Fruit fly (Drosophila melanogaster) whole organism, embryonic: ENCODE measurements around the gene mib1.
A peak's percentile ranks its signal among the peaks of the same experiment; 100 is the strongest.

Experiments used
- CG10321 ChIP-seq: fragments of 200-800 bp; sonication (Bioruptor generic); IDR thresholded peaks from 2 replicates; pipeline ENCODE4 v1.3.6; 2022; ENCODE audit warnings: missing biosample characterization, missing genetic modification characterization
- CG10565 ChIP-seq: fragments of 200-800 bp; sonication (Bioruptor generic); optimal IDR thresholded peaks from 3 replicates; lab custom pipeline; 2016; ENCODE audit warnings: missing biosample characterization, mild to moderate bottlenecking, missing genetic modification characterization
- CG10979 ChIP-seq: fragments of 200-800 bp; sonication (Bioruptor generic); optimal IDR thresholded peaks from 2 replicates; lab custom pipeline; 2018; ENCODE audit warnings: missing biosample characterization, mild to moderate bottlenecking, missing genetic modification characterization, moderate library complexity
- CG11247 ChIP-seq: fragments of 200-800 bp; sonication (Bioruptor generic); IDR thresholded peaks from 2 replicates; pipeline ENCODE4 v1.3.6; 2022; ENCODE audit warnings: missing biosample characterization, missing genetic modification characterization
- CG11504 ChIP-seq: fragments of 200-800 bp; sonication (Bioruptor generic); optimal IDR thresholded peaks from 3 replicates; lab custom pipeline; 2019; ENCODE audit warnings: missing biosample characterization, mild to moderate bottlenecking, missing genetic modification characterization, moderate library complexity
- CG12391 ChIP-seq: fragments of 200-800 bp; sonication (Bioruptor generic); optimal IDR thresholded peaks from 3 replicates; lab custom pipeline; 2018; ENCODE audit warnings: missing biosample characterization, mild to moderate bottlenecking, missing genetic modification characterization, moderate library complexity
- CG14050 ChIP-seq: fragments of 200-800 bp; sonication (Bioruptor generic); IDR thresholded peaks from 3 replicates; pipeline ENCODE4 v1.3.6; 2022; ENCODE audit warnings: missing biosample characterization, missing genetic modification characterization
- CG14667 ChIP-seq: fragments of 200-800 bp; sonication (Bioruptor generic); IDR thresholded peaks from 2 replicates; pipeline ENCODE4 v1.3.6; 2022; ENCODE audit warnings: missing biosample characterization, missing genetic modification characterization
- CG15696 ChIP-seq: fragments of 200-800 bp; sonication (Bioruptor generic); optimal IDR thresholded peaks from 2 replicates; lab custom pipeline; 2019; ENCODE audit warnings: missing biosample characterization, mild to moderate bottlenecking, missing genetic modification characterization, moderate library complexity
- CG1603 ChIP-seq: fragments of 200-800 bp; sonication (Bioruptor generic); optimal IDR thresholded peaks from 2 replicates; lab custom pipeline; 2019; ENCODE audit warnings: missing biosample characterization, mild to moderate bottlenecking, missing genetic modification characterization, moderate library complexity
- CG16779 ChIP-seq: fragments of 200-800 bp; sonication (Bioruptor generic); IDR thresholded peaks from 2 replicates; pipeline ENCODE4 v1.3.6; 2022; ENCODE audit warnings: missing biosample characterization, missing genetic modification characterization
- CG17568 ChIP-seq: fragments of 200-800 bp; sonication (Bioruptor generic); optimal IDR thresholded peaks from 2 replicates; lab custom pipeline; 2018; ENCODE audit warnings: missing biosample characterization, mild to moderate bottlenecking, missing genetic modification characterization, moderate library complexity
- CG18476 ChIP-seq: fragments of 200-800 bp; sonication (Bioruptor generic); optimal IDR thresholded peaks from 2 replicates; lab custom pipeline; 2016; ENCODE audit warnings: missing biosample characterization, mild to moderate bottlenecking, missing genetic modification characterization
- CG18764 ChIP-seq: fragments of 200-800 bp; sonication (Bioruptor generic); optimal IDR thresholded peaks from 3 replicates; lab custom pipeline; 2016; ENCODE audit warnings: missing biosample characterization, missing genetic modification characterization
- CG2712 ChIP-seq: fragments of 200-800 bp; optimal IDR thresholded peaks from 3 replicates; lab custom pipeline; 2019; ENCODE audit warnings: missing biosample characterization, mild to moderate bottlenecking, missing genetic modification characterization, moderate library complexity
- CG2875 ChIP-seq: fragments of 200-800 bp; sonication (Bioruptor generic); optimal IDR thresholded peaks from 2 replicates; lab custom pipeline; 2017; ENCODE audit warnings: missing biosample characterization, mild to moderate bottlenecking, missing genetic modification characterization, missing genetic modification reagents
- CG33557 ChIP-seq: fragments of 200-800 bp; sonication (Bioruptor generic); optimal IDR thresholded peaks from 2 replicates; lab custom pipeline; 2019; ENCODE audit warnings: missing biosample characterization, mild to moderate bottlenecking, missing genetic modification characterization, moderate library complexity
- CG3407 ChIP-seq: fragments of 200-800 bp; sonication (Bioruptor generic); optimal IDR thresholded peaks from 2 replicates; lab custom pipeline; 2018; ENCODE audit warnings: missing biosample characterization, mild to moderate bottlenecking, missing genetic modification characterization
- CG7372 ChIP-seq: fragments of 200-800 bp; sonication (Bioruptor generic); IDR thresholded peaks from 2 replicates; pipeline ENCODE4 v1.3.6; 2022; ENCODE audit warnings: missing biosample characterization, missing genetic modification characterization
- CG8281 ChIP-seq: fragments of 200-800 bp; sonication (Bioruptor generic); optimal IDR thresholded peaks from 2 replicates; lab custom pipeline; 2018; ENCODE audit warnings: missing biosample characterization, mild to moderate bottlenecking, missing genetic modification characterization, moderate library complexity
- D ChIP-seq, 2 experiments: fragments of 200-800 bp in 1 of 2; fragments of >200 bp in 1 of 2; sonication (Bioruptor generic) in 1 of 2; optimal IDR thresholded peaks; 2 replicates in 1 of 2; 3 replicates in 1 of 2; lab custom pipeline; 2017; ENCODE audit warnings: mild to moderate bottlenecking in 1 of 2, missing biosample characterization in 1 of 2, missing genetic modification characterization in 1 of 2, missing genetic modification reagents in 1 of 2
- D19A ChIP-seq: fragments of 200-800 bp; optimal IDR thresholded peaks from 3 replicates; lab custom pipeline; 2019; ENCODE audit warnings: missing biosample characterization, mild to moderate bottlenecking, missing genetic modification characterization, moderate library complexity
- HLHmδ ChIP-seq: fragments of 200-800 bp; sonication (Bioruptor generic); optimal IDR thresholded peaks from 2 replicates; lab custom pipeline; 2018; ENCODE audit warnings: missing biosample characterization, mild to moderate bottlenecking, missing genetic modification characterization, moderate library complexity
- Hr3 ChIP-seq: fragments of 200-800 bp; sonication (Bioruptor generic); optimal IDR thresholded peaks from 3 replicates; lab custom pipeline; 2016; ENCODE audit warnings: missing biosample characterization, missing genetic modification characterization
- Lhr ChIP-seq: fragments of 200-800 bp; sonication (Bioruptor generic); optimal IDR thresholded peaks from 3 replicates; lab custom pipeline; 2017; ENCODE audit warnings: mild to moderate bottlenecking, missing biosample characterization, missing genetic modification reagents, missing genetic modification characterization
- Lpt ChIP-seq: fragments of >200 bp; optimal IDR thresholded peaks from 2 replicates; lab custom pipeline; 2018; ENCODE audit warnings: missing biosample characterization, missing genetic modification characterization
- Nf-YA ChIP-seq: fragments of 200-800 bp; sonication (Bioruptor generic); IDR thresholded peaks from 2 replicates; pipeline ENCODE4 v1.3.6; 2022; ENCODE audit warnings: missing biosample characterization, missing genetic modification characterization
- Optix ChIP-seq: fragments of 200-800 bp; sonication (Bioruptor generic); IDR thresholded peaks from 3 replicates; pipeline ENCODE4 v1.3.6; 2022; ENCODE audit warnings: missing biosample characterization, missing genetic modification characterization
- Sry-β ChIP-seq: fragments of 200-800 bp; sonication (Bioruptor generic); optimal IDR thresholded peaks from 2 replicates; lab custom pipeline; 2018; ENCODE audit warnings: missing biosample characterization, mild to moderate bottlenecking, missing genetic modification characterization, moderate library complexity
- ac ChIP-seq: fragments of 200-800 bp; sonication (Bioruptor generic); optimal IDR thresholded peaks from 3 replicates; lab custom pipeline; 2017; ENCODE audit warnings: missing biosample characterization, mild to moderate bottlenecking, missing genetic modification characterization
- corto ChIP-seq: fragments of 200-800 bp; sonication (Bioruptor generic); optimal IDR thresholded peaks from 2 replicates; lab custom pipeline; 2016; ENCODE audit warnings: missing biosample characterization, mild to moderate bottlenecking, missing genetic modification characterization, moderate library complexity
- crol ChIP-seq: fragments of 200-800 bp; sonication (Bioruptor generic); IDR thresholded peaks from 2 replicates; pipeline ENCODE4 v1.3.6; 2022; ENCODE audit warnings: missing biosample characterization, missing genetic modification characterization
- cwo ChIP-seq: fragments of 200-800 bp; sonication (Bioruptor generic); optimal IDR thresholded peaks from 3 replicates; lab custom pipeline; 2017; ENCODE audit warnings: missing biosample characterization, missing genetic modification characterization, mild to moderate bottlenecking, moderate library complexity, missing genetic modification reagents
- disco-r ChIP-seq: fragments of 200-800 bp; sonication (Bioruptor generic); optimal IDR thresholded peaks from 2 replicates; lab custom pipeline; 2016; ENCODE audit warnings: missing biosample characterization, missing genetic modification characterization
- fd64A ChIP-seq: fragments of 200-800 bp; sonication (Bioruptor generic); optimal IDR thresholded peaks from 3 replicates; lab custom pipeline; 2018; ENCODE audit warnings: missing biosample characterization, mild to moderate bottlenecking, missing genetic modification characterization
- fu2 ChIP-seq: fragments of 200-800 bp; sonication (Bioruptor generic); optimal IDR thresholded peaks from 2 replicates; lab custom pipeline; 2016; ENCODE audit warnings: missing biosample characterization, missing genetic modification characterization
- gem ChIP-seq: fragments of 200-800 bp; sonication (Bioruptor generic); optimal IDR thresholded peaks from 2 replicates; lab custom pipeline; 2019; ENCODE audit warnings: missing biosample characterization, mild to moderate bottlenecking, missing genetic modification characterization, moderate library complexity
- lab ChIP-seq: fragments of 200-800 bp; sonication (Bioruptor generic); optimal IDR thresholded peaks from 3 replicates; lab custom pipeline; 2017; ENCODE audit warnings: missing biosample characterization, missing genetic modification characterization, mild to moderate bottlenecking, moderate library complexity, missing genetic modification reagents
- nau ChIP-seq: fragments of 200-800 bp; sonication (Bioruptor generic); optimal IDR thresholded peaks from 3 replicates; lab custom pipeline; 2017; ENCODE audit warnings: missing biosample characterization, mild to moderate bottlenecking, missing genetic modification characterization, missing genetic modification reagents
- nmo ChIP-seq: fragments of 200-800 bp; sonication (Bioruptor generic); optimal IDR thresholded peaks from 2 replicates; lab custom pipeline; 2018; ENCODE audit warnings: missing biosample characterization, mild to moderate bottlenecking, missing genetic modification characterization, moderate library complexity
- nom ChIP-seq: fragments of 200-800 bp; sonication (Bioruptor generic); optimal IDR thresholded peaks from 2 replicates; lab custom pipeline; 2017; ENCODE audit warnings: missing biosample characterization, missing genetic modification characterization, mild to moderate bottlenecking, moderate library complexity, missing genetic modification reagents
- pho ChIP-seq: fragments of 200-800 bp; sonication (Bioruptor generic); optimal IDR thresholded peaks from 2 replicates; lab custom pipeline; 2016; ENCODE audit warnings: missing biosample characterization, missing genetic modification characterization
- run ChIP-seq: fragments of 200-800 bp; sonication (Bioruptor generic); optimal IDR thresholded peaks from 3 replicates; lab custom pipeline; 2018; ENCODE audit warnings: missing biosample characterization, mild to moderate bottlenecking, missing genetic modification characterization
- sd ChIP-seq: fragments of 200-800 bp; sonication (Bioruptor generic); optimal IDR thresholded peaks from 3 replicates; lab custom pipeline; 2018; ENCODE audit warnings: missing biosample characterization, mild to moderate bottlenecking, missing genetic modification characterization, moderate library complexity
- slbo ChIP-seq: fragments of 200-800 bp; sonication (Bioruptor generic); IDR thresholded peaks from 2 replicates; pipeline ENCODE4 v1.3.6; 2022; ENCODE audit warnings: missing biosample characterization, missing genetic modification characterization
- stwl ChIP-seq: fragments of 200-800 bp; sonication (Bioruptor generic); optimal IDR thresholded peaks from 3 replicates; lab custom pipeline; 2018; ENCODE audit warnings: missing biosample characterization, mild to moderate bottlenecking, missing genetic modification characterization, moderate library complexity
- tll ChIP-seq, 2 experiments: fragments of 200-800 bp in 1 of 2; fragments of >200 bp in 1 of 2; sonication (Bioruptor generic) in 1 of 2; optimal IDR thresholded peaks; 2 replicates each; lab custom pipeline; 2017 to 2019; ENCODE audit warnings: missing biosample characterization in 2 of 2, missing genetic modification characterization in 2 of 2, mild to moderate bottlenecking in 1 of 2, moderate library complexity in 1 of 2
- usp ChIP-seq: fragments of >200 bp; optimal IDR thresholded peaks from 2 replicates; lab custom pipeline; 2017; ENCODE audit warnings: missing biosample characterization, missing genetic modification characterization

The mib1 gene

dm6 chr3L:16056101-16056891 is 44.7 kb upstream of the mib1 start (continued):
- no peak for TF ChIP-seq pho (GFP tag; lab: Kevin White, UChicago)
- TF ChIP-seq CG15696 (tag; lab: Kevin White, UChicago) = peak; percentile 71
- TF ChIP-seq nmo (GFP tag; lab: Kevin White, UChicago) = no peak
- peak; percentile 9 for TF ChIP-seq CG11504 (tag; lab: Kevin White, UChicago)
- TF ChIP-seq Hr3 (GFP tag; lab: Kevin White, UChicago) = no peak
- TF ChIP-seq CG10321 (GFP tag; lab: Robert Waterston, UW) = no peak
- TF ChIP-seq disco-r (GFP tag; lab: Kevin White, UChicago) = no peak
- no peak for TF ChIP-seq CG7372 (GFP tag; lab: Robert Waterston, UW)
- TF ChIP-seq CG12391 (tag; lab: Kevin White, UChicago) = no peak
- no peak for TF ChIP-seq slbo
- TF ChIP-seq nau (GFP tag; lab: Kevin White, UChicago) = peak; percentile 22
- TF ChIP-seq Lpt = no peak
- TF ChIP-seq fu2 (GFP tag; lab: Kevin White, UChicago) = no peak
- no peak for TF ChIP-seq crol (GFP tag; lab: Robert Waterston, UW)
- TF ChIP-seq tll (GFP tag; optimal IDR thresholded peaks at IDR 0.05; lab: Kevin White, UChicago) = no peak
- no peak for TF ChIP-seq CG10565 (GFP tag; lab: Kevin White, UChicago)
- peak; percentile 11 for TF ChIP-seq CG18476
- TF ChIP-seq usp (GFP tag; lab: Kevin White, UChicago) = no peak
- peak; percentile 16 for TF ChIP-seq Sry-β
- TF ChIP-seq Optix (GFP tag; lab: Robert Waterston, UW) = no peak
- TF ChIP-seq CG33557 (GFP tag; lab: Kevin White, UChicago) = peak; percentile 40
- peak; percentile 56 for TF ChIP-seq fd64A (GFP tag; lab: Kevin White, UChicago)
- TF ChIP-seq CG1603 (tag; lab: Kevin White, UChicago) = peak; percentile 40
- no peak for TF ChIP-seq run (tag; lab: Kevin White, UChicago)
- TF ChIP-seq lab (GFP tag; lab: Kevin White, UChicago) = peak; percentile 9
- TF ChIP-seq CG8281 (tag; lab: Kevin White, UChicago) = peak; percentile 3
- TF ChIP-seq CG11247 = no peak
- peak; percentile 3 for TF ChIP-seq Lhr
- TF ChIP-seq cwo = no peak
- peak; percentile 18 for TF ChIP-seq CG3407 (GFP tag; lab: Kevin White, UChicago)
- peak; percentile 1 for TF ChIP-seq stwl (tag; lab: Kevin White, UChicago)
- peak; percentile 50 for TF ChIP-seq gem (tag; lab: Kevin White, UChicago)
- TF ChIP-seq CG14050 (GFP tag; lab: Robert Waterston, UW) = no peak
- peak; percentile 27 for TF ChIP-seq CG10979 (tag; lab: Kevin White, UChicago)
- peak; percentile 22 for TF ChIP-seq sd (tag; lab: Kevin White, UChicago)
- peak; percentile 49 for TF ChIP-seq CG2875 (GFP tag; lab: Kevin White, UChicago)
- no peak for TF ChIP-seq CG17568 (GFP tag; lab: Kevin White, UChicago)
- TF ChIP-seq ac (GFP tag; lab: Kevin White, UChicago) = peak; percentile 29
- TF ChIP-seq CG16779 = no peak
- TF ChIP-seq CG14667 (GFP tag; lab: Robert Waterston, UW) = no peak
- no peak for TF ChIP-seq D (optimal IDR thresholded peaks at IDR 0.05; lab: Kevin White, UChicago)
- TF ChIP-seq D (GFP tag; optimal IDR thresholded peaks at IDR 0.05; lab: Kevin White, UChicago) = peak; percentile 39
- TF ChIP-seq HLHmδ (GFP tag; lab: Kevin White, UChicago) = peak; percentile 55
- TF ChIP-seq corto = no peak
- TF ChIP-seq CG2712 (tag; lab: Kevin White, UChicago) = peak; percentile 22
- peak; percentile 39 for TF ChIP-seq nom
- TF ChIP-seq D19A = peak; percentile 8
- TF ChIP-seq CG18764 = peak; percentile 25
- no peak for TF ChIP-seq Nf-YA (GFP tag; lab: Robert Waterston, UW)
